Worm (Caenorhabditis elegans) whole organism, late embryonic: ENCODE data around the gene npr-40.

Source experiments
- ama-1 ChIP-seq: fragments of 150-350 bp; optimal IDR thresholded peaks from 2 replicates; lab custom pipeline; 2014
- ceh-2 ChIP-seq: sonication (generic microtip); optimal IDR thresholded peaks from 2 replicates; lab custom pipeline; 2016; ENCODE audit warnings: missing genotype, missing genetic modification characterization, missing compliant biosample characterization
- ceh-24 ChIP-seq: sonication (generic microtip); optimal IDR thresholded peaks from 2 replicates; lab custom pipeline; 2016; ENCODE audit warnings: mild to moderate bottlenecking, missing genetic modification characterization, missing compliant biosample characterization
- ceh-48 ChIP-seq: sonication (generic microtip); optimal IDR thresholded peaks from 2 replicates; lab custom pipeline; 2016; ENCODE audit warnings: missing genetic modification characterization, inconsistent platforms, missing compliant biosample characterization
- ceh-9 ChIP-seq: sonication (generic microtip); optimal IDR thresholded peaks from 2 replicates; lab custom pipeline; 2016; ENCODE audit warnings: mild to moderate bottlenecking, missing genetic modification characterization, inconsistent platforms, missing compliant biosample characterization
- dmd-4 ChIP-seq: sonication (generic microtip); optimal IDR thresholded peaks from 2 replicates; lab custom pipeline; 2016; ENCODE audit warnings: borderline replicate concordance, missing genetic modification characterization, missing compliant biosample characterization
- elt-2 ChIP-seq: sonication (generic microtip); optimal IDR thresholded peaks from 2 replicates; lab custom pipeline; 2016; ENCODE audit warnings: missing genetic modification reagents, missing genetic modification characterization, missing compliant biosample characterization
- gmeb-2 ChIP-seq: sonication (generic microtip); optimal IDR thresholded peaks from 2 replicates; lab custom pipeline; 2016; ENCODE audit warnings: missing genetic modification characterization, inconsistent platforms, missing compliant biosample characterization
- lin-11 ChIP-seq: fragments of 200-800 bp; sonication (Bioruptor generic); optimal IDR thresholded peaks from 2 replicates; lab custom pipeline; 2018; ENCODE audit warnings: mild to moderate bottlenecking, missing genetic modification characterization, missing compliant biosample characterization
- pha-4 ChIP-seq: fragments of 150-350 bp; optimal IDR thresholded peaks from 2 replicates; lab custom pipeline; 2018; ENCODE audit warnings: missing biosample characterization, missing genetic modification reagents, missing genetic modification characterization
- sox-4 ChIP-seq: sonication (generic microtip); optimal IDR thresholded peaks from 2 replicates; lab custom pipeline; 2017; ENCODE audit warnings: mild to moderate bottlenecking, missing genetic modification characterization, inconsistent platforms, missing compliant biosample characterization
- syd-9 ChIP-seq: sonication (generic microtip); optimal IDR thresholded peaks from 2 replicates; lab custom pipeline; 2016; ENCODE audit warnings: mild to moderate bottlenecking, missing genetic modification characterization, moderate library complexity, missing compliant biosample characterization
- zip-5 ChIP-seq: sonication (generic microtip); optimal IDR thresholded peaks from 2 replicates; lab custom pipeline; 2016; ENCODE audit warnings: missing genetic modification characterization, missing compliant biosample characterization
- ztf-16 ChIP-seq: sonication (generic microtip); optimal IDR thresholded peaks from 2 replicates; lab custom pipeline; 2017; ENCODE audit warnings: missing genetic modification characterization, missing compliant biosample characterization

DNA sequence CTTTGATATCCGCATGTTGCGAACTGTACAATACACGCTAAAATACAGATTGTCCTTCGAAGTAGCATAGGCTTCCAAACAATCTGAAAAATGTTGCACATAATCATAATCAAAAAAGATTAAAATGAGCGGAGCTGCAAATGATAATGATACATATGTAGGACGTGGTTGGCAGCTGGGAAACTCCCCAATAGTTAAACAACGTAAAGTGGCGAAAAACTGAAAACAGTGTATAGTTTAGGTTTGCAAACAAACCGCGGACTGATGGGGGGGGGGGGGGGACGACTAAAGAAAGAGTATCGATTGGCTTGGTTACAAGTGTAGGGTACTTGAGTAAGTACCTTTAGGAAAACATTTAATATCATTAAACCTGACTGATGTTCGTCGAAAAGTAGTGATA is 13.5 kb upstream of the npr-40 start, which contains the start of gene hex-5:
- TF ChIP-seq ceh-9 (tag; lab: Kevin White, UChicago) (no peak), ceh-2 (tag; lab: Kevin White, UChicago) (no peak), ceh-24 (tag; lab: Kevin White, UChicago) (no peak), ceh-48 (tag; lab: Kevin White, UChicago) (no peak), lin-11 (tag; lab: Kevin White, UChicago) (no peak), ztf-16 (tag; lab: Kevin White, UChicago) (no peak), ama-1 (no peak), sox-4 (tag; lab: Kevin White, UChicago) (no peak), syd-9 (tag; lab: Kevin White, UChicago) (no peak), dmd-4 (tag; lab: Kevin White, UChicago) (no peak), pha-4 (tag; lab: Kevin White, UChicago) (no peak), zip-5 (tag; lab: Kevin White, UChicago) (no peak), gmeb-2 (no peak), elt-2 (tag; lab: Kevin White, UChicago) (no peak)
